Fruit fly (Drosophila melanogaster): ENCODE results near the gene Nhe1.
A peak's percentile ranks its signal among the peaks of the same experiment; 100 is the strongest.

The Nhe1 gene

dm6 chr2L:136747-137709 is 30.5 kb upstream of the Nhe1 start (continued):
- TF ChIP-seq Pdp1 (GFP tag; optimal IDR thresholded peaks at IDR 0.05) (peak in 1 of 2 experiments; percentile 71), CG18599 (GFP tag; optimal IDR thresholded peaks at IDR 0.05) (peak; percentile 20), cwo (GFP tag; optimal IDR thresholded peaks at IDR 0.05) (peak; percentile 35), Med (GFP tag) (peak; percentile 53), CG3847 (GFP tag; IDR thresholded peaks at IDR 0.05) (peak; percentile 14; the same call in 1 of the 2 replicates), lbe (GFP tag; optimal IDR thresholded peaks at IDR 0.05) (peak; percentile 9), mirr (GFP tag; optimal IDR thresholded peaks at IDR 0.05) (peak; percentile 82), sr (GFP tag; IDR thresholded peaks at IDR 0.05) (0 out of 3 replicates have a peak, but pooled peaks have one; percentile 37), CG1024 (GFP tag; IDR thresholded peaks at IDR 0.05) (0 out of 2 replicates have a peak, but pooled peaks have one; percentile 9), wor (GFP tag; IDR thresholded peaks at IDR 0.05) (no peak), so (GFP tag; IDR thresholded peaks at IDR 0.05) (0 out of 3 replicates have a peak, but pooled peaks have one; percentile 58), Ets65A (GFP tag) (peak; percentile 65), Elba2 (GFP tag; optimal IDR thresholded peaks at IDR 0.05) (no peak), CG10543 (GFP tag; optimal IDR thresholded peaks at IDR 0.05) (peak; percentile 18), gce (GFP tag; IDR thresholded peaks at IDR 0.05) (0 out of 3 replicates have a peak, but pooled peaks have one; percentile 26), en (GFP tag; optimal IDR thresholded peaks at IDR 0.05) (no peak)

dm6 chr2L:136131-136426 is 29.5 kb upstream of the Nhe1 start:
- TF ChIP-seq CG12744 (GFP tag; optimal IDR thresholded peaks at IDR 0.05) (no peak), D (optimal IDR thresholded peaks at IDR 0.05) (no peak), D (GFP tag; optimal IDR thresholded peaks at IDR 0.05) (no peak), CG14667 (GFP tag; IDR thresholded peaks at IDR 0.05) (no peak), CG2712 (tag; optimal IDR thresholded peaks at IDR 0.05) (no peak), ERR (GFP tag; optimal IDR thresholded peaks at IDR 0.05) (no peak), yki (optimal IDR thresholded peaks at IDR 0.05) (no peak), CG3847 (GFP tag; IDR thresholded peaks at IDR 0.05) (no peak), CG8290 (GFP tag; optimal IDR thresholded peaks at IDR 0.05) (no peak), CG8290 (tag; optimal IDR thresholded peaks at IDR 0.05) (peak in 1 of 2 experiments; percentile 24), CG12769 (tag; optimal IDR thresholded peaks at IDR 0.05) (no peak), CG10462 (GFP tag; optimal IDR thresholded peaks at IDR 0.05) (no peak), Sry-β (GFP tag; optimal IDR thresholded peaks at IDR 0.05) (no peak), Sox100B (GFP tag; optimal IDR thresholded peaks at IDR 0.05) (no peak), Blimp-1 (GFP tag; optimal IDR thresholded peaks at IDR 0.05) (no peak), CG10209 (GFP tag; optimal IDR thresholded peaks at IDR 0.05) (no peak), ci (GFP tag; IDR thresholded peaks at IDR 0.05) (0 out of 3 replicates have a peak, but pooled peaks have one; percentile 29), CG17361 (GFP tag; IDR thresholded peaks at IDR 0.05) (0 out of 3 replicates have a peak, but pooled peaks have one; percentile 16), CG5180 (GFP tag; optimal IDR thresholded peaks at IDR 0.05) (no peak)

DNA sequence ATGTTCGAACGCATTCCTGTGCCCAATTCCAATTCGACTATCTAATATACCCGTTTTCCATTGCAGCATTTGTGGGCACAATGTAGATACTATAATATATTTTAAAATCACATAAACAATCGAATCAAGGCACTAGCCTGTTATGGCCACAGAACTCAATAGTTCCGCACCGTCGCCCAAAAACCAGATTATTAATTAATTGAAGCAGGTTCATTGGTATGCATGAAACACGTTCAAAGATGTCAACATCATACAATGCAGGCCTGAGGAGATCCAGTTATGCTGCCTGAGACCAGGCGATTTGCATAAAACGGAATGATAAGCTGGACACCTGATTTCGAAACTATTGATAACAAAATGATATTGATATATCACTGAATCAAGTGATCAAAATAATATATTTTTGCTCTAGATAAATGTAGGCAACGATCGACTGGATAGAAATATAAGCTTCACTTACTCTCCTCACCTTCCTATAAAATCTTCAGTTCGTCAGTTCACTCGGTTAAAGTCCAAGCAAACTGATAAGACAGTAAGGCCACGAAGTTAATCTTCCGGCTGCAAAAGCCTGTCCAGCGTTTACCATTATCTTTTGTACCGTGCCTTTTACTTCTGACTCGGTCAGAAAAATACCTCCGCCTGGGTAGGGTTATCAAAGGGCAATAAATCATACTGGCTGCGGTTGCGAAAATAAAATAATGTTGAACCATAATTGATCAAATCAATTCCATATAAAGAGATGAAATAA is 29.0 kb upstream of the Nhe1 start:
- TF ChIP-seq CG12769 (tag; optimal IDR thresholded peaks at IDR 0.05) (peak; percentile 55), CG34422 (GFP tag; IDR thresholded peaks at IDR 0.05) (no peak), vvl (GFP tag; IDR thresholded peaks at IDR 0.05) (peak; percentile 81), BtbVII (GFP tag; optimal IDR thresholded peaks at IDR 0.05) (no peak), Eip74EF (GFP tag; optimal IDR thresholded peaks at IDR 0.05) (peak in 1 of 2 experiments; percentile 55), Awh (GFP tag; IDR thresholded peaks at IDR 0.05) (peak; percentile 42; the same call in 1 of the 2 replicates), Hr78 (GFP tag; optimal IDR thresholded peaks at IDR 0.05) (peak in 1 of 2 experiments; percentile 17), nom (GFP tag; optimal IDR thresholded peaks at IDR 0.05) (peak; percentile 71), sd (tag; optimal IDR thresholded peaks at IDR 0.05) (peak; percentile 47), CG13894 (tag; optimal IDR thresholded peaks at IDR 0.05) (peak; percentile 26), chinmo (GFP tag; IDR thresholded peaks at IDR 0.05; ENCODE audit: partially characterized antibody) (peak; percentile 95; the same call in 3 of the 4 replicates), Med (GFP tag) (peak; percentile 38), CG8359 (GFP tag; optimal IDR thresholded peaks at IDR 0.05; ENCODE audit: borderline replicate concordance) (no peak)

Data from whole organism, embryonic.